Fruit fly (Drosophila melanogaster): Measurements from ENCODE around the gene CG14383.

DNA sequence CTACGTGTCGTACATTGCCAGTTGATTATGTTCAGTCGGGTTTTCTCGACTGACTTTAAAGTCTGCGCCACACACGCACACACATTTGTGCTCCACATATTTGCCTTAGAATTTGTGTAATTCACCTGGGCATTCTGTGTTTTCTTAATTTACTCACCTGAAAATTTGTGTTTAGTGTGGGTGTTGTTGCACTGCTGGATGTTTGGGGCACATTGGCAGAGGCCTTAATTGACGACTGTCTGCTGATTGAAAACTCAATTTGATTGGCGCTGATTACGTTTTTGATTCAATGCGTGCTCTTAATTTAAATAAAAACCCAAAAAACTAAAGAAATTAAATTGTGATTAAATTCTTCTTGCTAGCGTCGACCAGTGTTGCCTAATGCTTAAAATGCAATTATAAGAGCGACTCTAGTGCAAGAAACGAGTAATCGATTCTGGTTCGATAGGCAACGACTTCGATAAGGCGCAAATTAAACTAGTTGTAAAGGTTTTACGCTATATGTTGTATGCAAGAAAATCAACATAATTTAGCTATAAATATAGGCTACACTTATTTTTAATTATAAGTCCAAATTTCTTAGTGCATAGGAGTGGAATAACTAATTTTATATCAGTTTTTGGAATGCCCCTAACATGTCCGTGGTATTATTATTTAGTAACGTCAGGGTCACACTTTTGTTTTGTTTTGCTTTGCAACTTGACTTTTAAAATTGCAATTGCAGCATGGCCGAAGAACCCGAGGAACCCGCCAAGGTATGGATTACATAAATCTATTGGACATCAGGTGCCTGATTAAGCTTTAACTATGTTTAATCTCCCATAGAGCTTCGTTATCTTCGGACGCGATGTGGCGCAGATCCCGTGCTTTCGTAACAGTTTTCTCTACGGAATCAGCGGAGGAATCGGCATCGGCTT is 42.2 kb upstream of the CG14383 start, which contains the start of the genes CG46281 and CG46280:
- TF ChIP-seq Sin3A (optimal IDR thresholded peaks at IDR 0.05) (no peak), insv (optimal IDR thresholded peaks at IDR 0.05) (no peak), psq (optimal IDR thresholded peaks at IDR 0.05) (no peak), ttk (optimal IDR thresholded peaks at IDR 0.05) (no peak), Myc (optimal IDR thresholded peaks at IDR 0.05) (no peak), h (optimal IDR thresholded peaks at IDR 0.05) (no peak)

Measured in Kc167 (cell line).